Fruit fly (Drosophila melanogaster) whole organism, wandering third instar larva: ENCODE measurements around the gene CG43312.

Experiments
- Abd-B ChIP-seq: fragments of >200 bp; optimal IDR thresholded peaks from 2 replicates; lab custom pipeline; 2017; ENCODE audit warnings: missing biosample characterization, missing genetic modification characterization
- CG32264 ChIP-seq: fragments of 200-800 bp; sonication (Bioruptor generic); optimal IDR thresholded peaks from 2 replicates; lab custom pipeline; 2016; ENCODE audit warnings: missing biosample characterization, missing genetic modification characterization
- CG9705 ChIP-seq: fragments of 200-800 bp; sonication (Bioruptor generic); optimal IDR thresholded peaks from 2 replicates; lab custom pipeline; 2018; ENCODE audit warnings: missing biosample characterization, mild to moderate bottlenecking, missing genetic modification characterization
- CrebA ChIP-seq: fragments of 200-800 bp; sonication (Bioruptor generic); optimal IDR thresholded peaks from 2 replicates; lab custom pipeline; 2016; ENCODE audit warnings: missing biosample characterization, mild to moderate bottlenecking, missing genetic modification characterization, borderline replicate concordance
- Dfd ChIP-seq: fragments of >200 bp; optimal IDR thresholded peaks from 2 replicates; lab custom pipeline; 2017; ENCODE audit warnings: missing biosample characterization, missing genetic modification characterization
- GATAd ChIP-seq: sonication (Bioruptor generic); optimal IDR thresholded peaks from 2 replicates; lab custom pipeline; 2016; ENCODE audit warnings: missing biosample characterization, missing genetic modification characterization
- HLH106 ChIP-seq: fragments of 200-800 bp; optimal IDR thresholded peaks from 3 replicates; lab custom pipeline; 2019; ENCODE audit warnings: missing biosample characterization, mild to moderate bottlenecking, missing genetic modification characterization, moderate library complexity
- Hnf4 ChIP-seq: fragments of 200-800 bp; sonication (Bioruptor generic); optimal IDR thresholded peaks from 2 replicates; lab custom pipeline; 2016; ENCODE audit warnings: missing biosample characterization, mild to moderate bottlenecking, missing genetic modification characterization
- Hr78 ChIP-seq: fragments of >200 bp; optimal IDR thresholded peaks from 2 replicates; lab custom pipeline; 2017; ENCODE audit warnings: missing biosample characterization, missing genetic modification characterization
- Hr83 ChIP-seq: fragments of 200-300 bp; sonication (Bioruptor generic); optimal IDR thresholded peaks from 2 replicates; lab custom pipeline; 2016; ENCODE audit warnings: missing biosample characterization, mild to moderate bottlenecking, missing genetic modification characterization, moderate library complexity; ENCODE audit not compliant: poor library complexity, severe bottlenecking
- Jra ChIP-seq: sonication (Bioruptor generic); optimal IDR thresholded peaks from 2 replicates; lab custom pipeline; 2016; ENCODE audit warnings: missing biosample characterization, missing genetic modification characterization
- Mio ChIP-seq: sonication (Bioruptor generic); optimal IDR thresholded peaks from 2 replicates; lab custom pipeline; 2016; ENCODE audit warnings: missing biosample characterization, missing genetic modification characterization
- Myc ChIP-seq: fragments of >200 bp; optimal IDR thresholded peaks from 2 replicates; lab custom pipeline; 2017
- N ChIP-seq: fragments of >200 bp; optimal IDR thresholded peaks from 2 replicates; lab custom pipeline; 2018; ENCODE audit warnings: missing biosample characterization, missing external identifiers, missing genetic modification characterization
- OdsH ChIP-seq: fragments of 200-800 bp; sonication (Bioruptor generic); optimal IDR thresholded peaks from 2 replicates; lab custom pipeline; 2016; ENCODE audit warnings: missing biosample characterization, mild to moderate bottlenecking, missing genetic modification characterization
- Rel ChIP-seq, 2 experiments: fragments of 200-800 bp; sonication (Bioruptor generic) in 1 of 2; optimal IDR thresholded peaks; 2 replicates in 1 of 2; 3 replicates in 1 of 2; lab custom pipeline; 2016 to 2019; ENCODE audit warnings: mild to moderate bottlenecking in 2 of 2, missing biosample characterization in 2 of 2, missing genetic modification characterization in 2 of 2, moderate library complexity in 1 of 2
- Vsx2 ChIP-seq: fragments of 200-300, 225-300 bp; sonication (Bioruptor generic); optimal IDR thresholded peaks from 2 replicates; lab custom pipeline; 2018; ENCODE audit warnings: missing biosample characterization, missing genetic modification characterization; ENCODE audit not compliant: partially characterized antibody
- br ChIP-seq: fragments of 200-800 bp; sonication (Bioruptor generic); optimal IDR thresholded peaks from 2 replicates; lab custom pipeline; 2016; ENCODE audit warnings: missing biosample characterization, missing genetic modification characterization
- brk ChIP-seq: fragments of 200-800 bp; sonication (Bioruptor generic); optimal IDR thresholded peaks from 2 replicates; lab custom pipeline; 2016; ENCODE audit warnings: missing biosample characterization, mild to moderate bottlenecking, missing genetic modification characterization
- dl ChIP-seq, 2 experiments: fragments of 175-275, 200-275 bp in 1 of 2; fragments of 200-275 bp in 1 of 2; sonication (Bioruptor generic); optimal IDR thresholded peaks; lab custom pipeline; 2018; ENCODE audit warnings: mild to moderate bottlenecking in 2 of 2, missing biosample characterization in 2 of 2, missing genetic modification characterization in 2 of 2, moderate library complexity in 2 of 2; ENCODE audit not compliant: partially characterized antibody in 2 of 2, insufficient read depth in 1 of 2
- foxo ChIP-seq, 2 experiments: fragments of 200-800 bp; sonication (Bioruptor generic); optimal IDR thresholded peaks; 2 replicates in 1 of 2; 3 replicates in 1 of 2; lab custom pipeline; 2016 to 2017; ENCODE audit warnings: missing biosample characterization in 2 of 2, missing genetic modification characterization in 2 of 2
- fru ChIP-seq: fragments of 200-800 bp; sonication (Bioruptor generic); optimal IDR thresholded peaks from 3 replicates; lab custom pipeline; 2016; ENCODE audit warnings: missing biosample characterization, mild to moderate bottlenecking, missing genetic modification characterization
- h ChIP-seq: fragments of 200-800 bp; sonication (Bioruptor generic); optimal IDR thresholded peaks from 3 replicates; lab custom pipeline; 2016; ENCODE audit warnings: missing biosample characterization, mild to moderate bottlenecking, missing genetic modification characterization
- jim ChIP-seq: fragments of 175-275, 200-325 bp; sonication (Bioruptor generic); optimal IDR thresholded peaks from 2 replicates; lab custom pipeline; 2016; ENCODE audit warnings: missing biosample characterization, mild to moderate bottlenecking, missing genetic modification characterization
- psq ChIP-seq: fragments of 200-800 bp; sonication (Bioruptor generic); optimal IDR thresholded peaks from 3 replicates; lab custom pipeline; 2017; ENCODE audit warnings: missing biosample characterization, mild to moderate bottlenecking, missing genetic modification characterization, moderate library complexity
- rgr ChIP-seq: fragments of 200-800 bp; sonication (Bioruptor generic); optimal IDR thresholded peaks from 3 replicates; lab custom pipeline; 2016; ENCODE audit warnings: missing biosample characterization, mild to moderate bottlenecking, missing genetic modification characterization
- sage ChIP-seq: fragments of 200-800 bp; sonication (Bioruptor generic); optimal IDR thresholded peaks from 2 replicates; lab custom pipeline; 2016; ENCODE audit warnings: missing biosample characterization, mild to moderate bottlenecking, missing genetic modification characterization

Gene CG43312

dm6 chr3L:22505118-22505517, 3.7 kb downstream of the CG43312 start, which contains the start of gene CG43329:
Gene CG43329, minus strand, starts transcription at chr3L:22505218.
- TF ChIP-seq CG32264 (GFP tag; lab: Kevin White, UChicago), result no peak
- TF ChIP-seq Vsx2 (GFP tag; lab: Kevin White, UChicago), result no peak
- no peak for TF ChIP-seq br (GFP tag; lab: Kevin White, UChicago)
- TF ChIP-seq Hnf4 (GFP tag; lab: Kevin White, UChicago), result no peak
- no peak for TF ChIP-seq HLH106 (tag; lab: Kevin White, UChicago)
- no peak for TF ChIP-seq Hr78 (GFP tag; lab: Kevin White, UChicago)
- no peak for TF ChIP-seq Myc (lab: Kevin White, UChicago)
- no peak for TF ChIP-seq Dfd
- TF ChIP-seq GATAd, result no peak
- TF ChIP-seq, all 38 proteins: peak for 0

DNA sequence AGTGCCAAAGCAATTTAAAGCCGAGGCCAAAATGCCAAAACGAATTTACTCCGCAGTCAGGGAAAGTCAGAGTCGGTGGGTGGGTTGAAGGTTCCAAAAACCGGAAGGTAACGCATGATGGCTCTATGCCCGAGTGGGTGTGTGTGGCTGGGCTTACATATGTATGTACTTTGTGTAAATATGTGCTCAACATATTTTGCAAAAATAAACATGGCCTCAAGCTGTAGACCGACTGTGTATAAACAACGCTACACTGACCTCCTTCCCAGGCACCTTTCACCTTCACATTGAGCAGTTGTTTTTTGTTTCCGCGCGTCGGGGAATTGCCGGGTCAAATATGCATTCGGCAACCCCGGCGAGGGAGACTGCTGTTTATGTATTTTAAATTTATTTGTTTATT, 18.6 kb downstream of the CG43312 start:
- TF ChIP-seq br (GFP tag; lab: Kevin White, UChicago), result no peak
- no peak for TF ChIP-seq CG32264 (GFP tag; lab: Kevin White, UChicago)
- peak; percentile 19 for TF ChIP-seq rgr (GFP tag; lab: Kevin White, UChicago)
- TF ChIP-seq jim, result no peak
- TF ChIP-seq fru (GFP tag; lab: Kevin White, UChicago), result peak; percentile 21
- peak; percentile 17 for TF ChIP-seq OdsH (GFP tag; lab: Kevin White, UChicago)
- peak; percentile 3 for TF ChIP-seq Hr83 (GFP tag; lab: Kevin White, UChicago)
- TF ChIP-seq h (GFP tag; lab: Kevin White, UChicago), result peak; percentile 3

- no peak for TF ChIP-seq psq (GFP tag; lab: Kevin White, UChicago)
- no peak for TF ChIP-seq Hr78 (GFP tag; lab: Kevin White, UChicago)
- TF ChIP-seq HLH106 (tag; lab: Kevin White, UChicago), result no peak
- TF ChIP-seq sage, result no peak
- no peak for TF ChIP-seq Rel (GFP tag; optimal IDR thresholded peaks at IDR 0.05; lab: Kevin White, UChicago)
- TF ChIP-seq Rel (tag; optimal IDR thresholded peaks at IDR 0.05; lab: Kevin White, UChicago), result no peak
- TF ChIP-seq Mio, result no peak
- no peak for TF ChIP-seq N (GFP tag; lab: Kevin White, UChicago)
- no peak for TF ChIP-seq Abd-B (GFP tag; lab: Kevin White, UChicago)
- no peak for TF ChIP-seq CG9705
- no peak for TF ChIP-seq foxo (GFP tag; optimal IDR thresholded peaks at IDR 0.05; lab: Kevin White, UChicago)
- TF ChIP-seq br (GFP tag; lab: Kevin White, UChicago), result no peak
- TF ChIP-seq CrebA, result no peak
- no peak for TF ChIP-seq Hr83 (GFP tag; lab: Kevin White, UChicago)
- no peak for TF ChIP-seq h (GFP tag; lab: Kevin White, UChicago)
- no peak for TF ChIP-seq Vsx2 (GFP tag; lab: Kevin White, UChicago)
- no peak for TF ChIP-seq brk (GFP tag; lab: Kevin White, UChicago)
- TF ChIP-seq Jra (GFP tag; lab: Kevin White, UChicago), result no peak
- no peak for TF ChIP-seq fru (GFP tag; lab: Kevin White, UChicago)
These were observed 46.7 kb downstream of the CG43312 start, which contains the start of gene CG11404 for dm6 chr3L:22548137-22548536. Gene CG11404, plus strand, starts transcription at chr3L:22548437.

DNA sequence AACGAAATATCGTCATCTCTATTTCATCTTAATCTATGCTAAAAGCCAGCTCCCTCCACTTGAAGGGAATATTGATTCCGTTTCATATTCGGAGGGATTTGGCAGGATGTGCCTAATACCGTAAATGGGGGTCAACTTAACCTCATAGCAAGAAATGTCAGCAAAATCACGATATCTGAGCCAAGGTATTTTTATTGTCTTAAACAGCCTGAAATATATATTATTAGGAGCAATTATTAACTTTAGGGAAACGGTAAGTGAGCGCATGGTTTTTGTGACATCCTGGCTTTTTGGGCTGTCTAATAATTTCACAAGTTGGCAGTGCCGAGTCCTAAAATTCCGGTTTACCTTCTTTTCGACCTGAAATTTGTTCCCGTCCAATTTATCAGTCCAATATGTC, 48.5 kb downstream of the CG43312 start, which contains the start of gene Trxr2:
TSS of gene Trxr2 (plus strand) at position 301 of the 400 bp plus-strand sequence.
- TF ChIP-seq Myc (lab: Kevin White, UChicago), result no peak
- TF ChIP-seq dl (GFP tag; optimal IDR thresholded peaks at IDR 0.05; lab: Kevin White, UChicago; ENCODE audit: insufficient read depth in 1 of 2, partially characterized antibody in 2 of 2), result no peak
- no peak for TF ChIP-seq br (GFP tag; lab: Kevin White, UChicago)
- no peak for TF ChIP-seq Hr83 (GFP tag; lab: Kevin White, UChicago)
- no peak for TF ChIP-seq CG32264 (GFP tag; lab: Kevin White, UChicago)
- TF ChIP-seq GATAd, result no peak
- TF ChIP-seq h (GFP tag; lab: Kevin White, UChicago), result no peak
